Fruit fly (Drosophila melanogaster) whole organism, larva: ENCODE measurements around the gene Pld3.
A peak's percentile ranks its signal among the peaks of the same experiment; 100 is the strongest.

Experiments used
- noc ChIP-seq: fragments of 200-800 bp; sonication (Bioruptor generic); optimal IDR thresholded peaks from 3 replicates; lab custom pipeline; 2019; ENCODE audit warnings: missing biosample characterization, mild to moderate bottlenecking, missing genetic modification characterization, moderate library complexity

Gene Pld3

dm6 chr2L:21168295-21169159, 9.9 kb downstream of the Pld3 start, which contains the start of the genes mAcon1, CG43345 and CG43346:
mAcon1 (plus strand) TSS chr2L:21168570.
CG43345 (minus strand) TSS chr2L:21168581.
CG43346 (minus strand) TSS chr2L:21168581.
- peak; percentile 91 for TF ChIP-seq noc (tag; lab: Kevin White, UChicago)

- TF ChIP-seq noc (tag; lab: Kevin White, UChicago), result no peak
Measured at dm6 chr2L:21169160-21169624, 10.5 kb downstream of the Pld3 start.

DNA sequence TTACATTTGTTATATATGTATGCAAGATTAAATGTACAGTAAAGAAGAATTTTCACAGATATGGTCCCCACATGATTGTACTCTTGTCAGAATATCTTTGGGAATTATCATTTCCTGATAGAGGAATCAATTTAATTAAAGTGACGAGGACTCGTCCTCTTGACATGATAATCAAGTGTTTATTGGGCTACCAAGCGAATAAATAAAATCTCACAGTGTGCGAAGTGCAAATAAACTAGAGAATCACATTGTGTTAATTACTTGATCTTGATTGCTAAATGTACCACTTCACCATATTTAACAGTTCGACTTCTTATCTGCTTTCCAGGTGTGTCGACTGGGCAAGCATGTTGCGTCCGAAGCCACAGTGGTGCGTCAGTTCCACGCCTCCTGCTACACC, 11.2 kb downstream of the Pld3 start:
- TF ChIP-seq noc (tag; lab: Kevin White, UChicago), result no peak

DNA sequence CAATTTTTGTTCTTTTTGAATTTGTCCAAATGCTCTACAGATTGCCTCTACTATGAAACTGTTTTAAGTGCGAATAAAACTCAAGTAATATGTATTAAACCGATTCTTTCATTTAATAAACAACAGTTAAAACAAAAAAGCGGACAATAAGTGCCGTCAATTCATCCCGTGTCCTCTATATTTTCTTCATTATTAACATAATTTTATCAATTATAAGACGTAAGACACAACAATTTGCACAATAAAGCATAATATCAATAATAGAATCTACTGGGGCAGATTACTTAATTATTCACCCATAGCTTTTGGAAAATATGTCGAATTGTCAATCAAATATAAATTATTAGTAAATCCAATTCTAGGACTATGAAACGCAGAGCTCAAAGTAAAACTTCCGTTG, 14.3 kb downstream of the Pld3 start, which contains the start of gene CG31627:
TSS of gene CG31627 (plus strand) at position 301 of the 400 bp plus-strand sequence.
- no peak for TF ChIP-seq noc (tag; lab: Kevin White, UChicago)

DNA sequence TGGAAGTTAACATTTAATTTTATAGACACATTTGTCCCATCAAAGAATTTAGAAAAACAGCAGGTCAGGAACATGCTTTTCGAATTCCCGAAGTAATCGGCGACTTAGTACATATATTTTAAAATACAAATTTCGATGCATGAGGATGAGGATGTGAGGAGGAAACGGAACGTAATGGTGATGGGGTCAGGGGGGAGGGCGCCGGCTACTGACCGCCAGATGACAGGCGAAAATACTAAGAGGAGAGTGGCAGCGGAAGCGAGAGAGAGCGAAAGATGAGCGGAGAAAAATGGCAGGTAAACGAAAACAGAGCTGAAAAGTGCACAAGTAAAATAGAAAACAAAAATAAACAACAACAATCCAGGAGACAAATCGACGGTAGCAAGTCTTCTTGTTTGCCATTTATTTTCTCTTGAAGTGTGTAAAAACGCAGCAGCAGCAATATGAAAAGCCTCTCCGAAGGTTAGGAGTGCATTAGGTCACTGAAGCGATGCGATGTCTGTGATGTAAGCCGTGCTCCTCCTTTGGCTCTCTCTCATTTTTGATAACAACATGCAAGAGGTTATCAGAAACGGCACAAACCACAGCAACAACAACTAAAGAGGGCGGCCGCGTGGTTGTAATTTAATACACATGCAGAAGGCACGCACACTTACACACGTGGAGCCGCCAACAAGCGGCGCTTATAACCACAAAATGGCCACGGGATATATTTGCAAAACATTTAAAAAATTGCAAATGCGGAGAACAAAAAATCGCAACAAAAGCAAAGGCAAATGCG, 20.0 kb downstream of the Pld3 start:
- no peak for TF ChIP-seq noc (tag; lab: Kevin White, UChicago)

dm6 chr2L:21179217-21179520, 20.5 kb downstream of the Pld3 start:
- no peak for TF ChIP-seq noc (tag; lab: Kevin White, UChicago)

DNA sequence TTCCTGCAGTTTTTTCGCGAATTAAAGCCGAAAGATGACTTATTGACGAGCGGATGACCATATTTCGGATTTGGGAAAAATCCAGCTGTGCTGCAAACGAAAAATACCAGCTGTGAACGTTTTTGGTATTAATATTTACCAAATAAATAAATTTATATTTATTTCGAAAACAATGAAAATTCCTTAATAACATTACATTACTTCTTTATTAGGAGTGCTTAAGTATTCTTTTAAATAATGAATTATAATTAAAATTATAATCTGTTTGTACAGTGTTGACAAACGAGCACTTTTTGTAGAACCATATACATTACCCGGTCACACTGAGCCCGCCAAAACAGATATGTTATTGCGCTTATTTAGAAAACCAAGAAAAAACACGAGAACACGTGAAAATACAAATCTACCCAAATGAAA, 21.0 kb downstream of the Pld3 start, which contains the start of the genes bur and Mcm10:
TSS of gene bur (minus strand) at position 69 of the 417 bp plus-strand sequence.
TSS of gene Mcm10 (plus strand) at position 319 of the 417 bp plus-strand sequence.
- TF ChIP-seq noc (tag; lab: Kevin White, UChicago), result no peak

- no peak for TF ChIP-seq noc (tag; lab: Kevin White, UChicago)
Measured at dm6 chr2L:21187753-21188152, 29.1 kb downstream of the Pld3 start.

dm6 chr2L:21189273-21189781, 30.7 kb downstream of the Pld3 start:
- TF ChIP-seq noc (tag; lab: Kevin White, UChicago), result no peak

- TF ChIP-seq noc (tag; lab: Kevin White, UChicago), result peak; percentile 48
Measured at dm6 chr2L:21195331-21195730, 36.7 kb downstream of the Pld3 start.

DNA sequence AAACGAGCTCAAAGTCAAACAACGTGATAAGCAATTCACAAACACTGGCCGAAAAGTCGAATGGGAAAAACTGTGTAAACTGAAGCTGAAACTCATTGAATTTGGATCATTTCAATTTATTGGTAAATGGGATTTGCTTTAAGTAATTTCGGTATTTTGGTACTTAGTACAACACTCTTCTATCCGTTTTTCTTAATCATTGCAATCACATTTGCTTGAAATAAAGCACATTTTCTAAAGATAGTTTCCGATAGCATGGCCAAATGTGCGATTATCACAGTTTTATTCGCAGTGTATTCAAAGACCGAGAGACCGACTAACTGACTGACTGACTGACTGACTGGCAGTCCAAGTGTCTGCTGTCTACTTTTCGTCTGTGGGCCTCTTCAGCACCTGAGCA, 37.9 kb downstream of the Pld3 start:
- peak; percentile 67 for TF ChIP-seq noc (tag; lab: Kevin White, UChicago)

- TF ChIP-seq noc (tag; lab: Kevin White, UChicago), result no peak
Measured at dm6 chr2L:21197178-21197577, 38.5 kb downstream of the Pld3 start.

dm6 chr2L:21198633-21199264, 40.1 kb downstream of the Pld3 start, which contains the start of gene Ret:
Ret (minus strand) TSS chr2L:21198762.
- no peak for TF ChIP-seq noc (tag; lab: Kevin White, UChicago)

dm6 chr2L:21200275-21200674, 41.6 kb downstream of the Pld3 start, which contains the start of gene CG31624:
CG31624 (minus strand) TSS chr2L:21200375.
- no peak for TF ChIP-seq noc (tag; lab: Kevin White, UChicago)

DNA sequence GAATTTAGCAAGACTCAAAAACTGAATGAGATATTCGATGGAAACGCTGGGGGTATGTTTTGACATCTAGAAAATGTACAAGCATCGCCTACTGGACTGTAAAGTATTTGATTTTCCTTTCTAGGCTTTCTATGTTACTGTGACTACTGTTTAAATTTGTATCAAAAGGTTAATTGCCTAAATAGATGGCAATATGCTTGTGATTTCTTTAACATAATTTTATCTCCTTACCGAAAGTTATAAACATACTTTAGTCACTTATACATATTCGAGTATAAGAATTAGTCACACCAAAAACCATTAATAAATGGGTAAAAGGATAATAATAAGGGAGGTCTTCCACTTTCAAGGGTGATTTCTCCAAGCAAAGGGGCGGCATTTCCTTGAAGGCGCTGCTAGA, 44.1 kb downstream of the Pld3 start, which contains the start of gene CG31988:
TSS of gene CG31988 (minus strand) at position 101 of the 400 bp plus-strand sequence.
- no peak for TF ChIP-seq noc (tag; lab: Kevin White, UChicago)
